Fruit fly (Drosophila melanogaster) whole organism, wandering third instar larva: ENCODE results near the gene Cpr35B.

Experiments used
- pan ChIP-seq: fragments of >200 bp; optimal IDR thresholded peaks from 2 replicates; lab custom pipeline; 2017
- psq ChIP-seq: fragments of 200-800 bp; sonication (Bioruptor generic); optimal IDR thresholded peaks from 3 replicates; lab custom pipeline; 2017; ENCODE audit warnings: missing biosample characterization, mild to moderate bottlenecking, missing genetic modification characterization, moderate library complexity
- usp ChIP-seq: fragments of >200 bp; optimal IDR thresholded peaks from 2 replicates; lab custom pipeline; 2017; ENCODE audit warnings: missing biosample characterization, missing genetic modification characterization

dm6 chr2L:14448784-14449183 is 23.8 kb upstream of the Cpr35B start:
- TF ChIP-seq usp (GFP tag; lab: Kevin White, UChicago) (no peak), pan (lab: Kevin White, UChicago) (no peak), psq (GFP tag; lab: Kevin White, UChicago) (no peak)
